Fruit fly (Drosophila melanogaster) whole organism, wandering third instar larva: ENCODE results near the gene CG33346.

ENCODE experiments used
- Dfd ChIP-seq: fragments of >200 bp; optimal IDR thresholded peaks from 2 replicates; lab custom pipeline; 2017; ENCODE audit warnings: missing biosample characterization, missing genetic modification characterization
- Myc ChIP-seq: fragments of >200 bp; optimal IDR thresholded peaks from 2 replicates; lab custom pipeline; 2017
- OdsH ChIP-seq: fragments of 200-800 bp; sonication (Bioruptor generic); optimal IDR thresholded peaks from 2 replicates; lab custom pipeline; 2016; ENCODE audit warnings: missing biosample characterization, mild to moderate bottlenecking, missing genetic modification characterization
- br ChIP-seq: fragments of 200-800 bp; sonication (Bioruptor generic); optimal IDR thresholded peaks from 2 replicates; lab custom pipeline; 2016; ENCODE audit warnings: missing biosample characterization, missing genetic modification characterization
- dl ChIP-seq, 2 experiments: fragments of 175-275, 200-275 bp in 1 of 2; fragments of 200-275 bp in 1 of 2; sonication (Bioruptor generic); optimal IDR thresholded peaks; lab custom pipeline; 2018; ENCODE audit warnings: mild to moderate bottlenecking in 2 of 2, missing biosample characterization in 2 of 2, missing genetic modification characterization in 2 of 2, moderate library complexity in 2 of 2; ENCODE audit not compliant: partially characterized antibody in 2 of 2, insufficient read depth in 1 of 2
- foxo ChIP-seq, 2 experiments: fragments of 200-800 bp; sonication (Bioruptor generic); optimal IDR thresholded peaks; 2 replicates in 1 of 2; 3 replicates in 1 of 2; lab custom pipeline; 2016 to 2017; ENCODE audit warnings: missing biosample characterization in 2 of 2, missing genetic modification characterization in 2 of 2
- fru ChIP-seq: fragments of 200-800 bp; sonication (Bioruptor generic); optimal IDR thresholded peaks from 3 replicates; lab custom pipeline; 2016; ENCODE audit warnings: missing biosample characterization, mild to moderate bottlenecking, missing genetic modification characterization
- h ChIP-seq: fragments of 200-800 bp; sonication (Bioruptor generic); optimal IDR thresholded peaks from 3 replicates; lab custom pipeline; 2016; ENCODE audit warnings: missing biosample characterization, mild to moderate bottlenecking, missing genetic modification characterization
- jim ChIP-seq: fragments of 175-275, 200-325 bp; sonication (Bioruptor generic); optimal IDR thresholded peaks from 2 replicates; lab custom pipeline; 2016; ENCODE audit warnings: missing biosample characterization, mild to moderate bottlenecking, missing genetic modification characterization
- lola ChIP-seq: fragments of >200 bp; optimal IDR thresholded peaks from 2 replicates; lab custom pipeline; 2017; ENCODE audit warnings: missing biosample characterization, missing genetic modification characterization
- pan ChIP-seq: fragments of >200 bp; optimal IDR thresholded peaks from 2 replicates; lab custom pipeline; 2017
- tai ChIP-seq: sonication (Bioruptor generic); optimal IDR thresholded peaks from 2 replicates; lab custom pipeline; 2016; ENCODE audit warnings: missing biosample characterization, missing genetic modification characterization
- usp ChIP-seq: fragments of >200 bp; optimal IDR thresholded peaks from 2 replicates; lab custom pipeline; 2017; ENCODE audit warnings: missing biosample characterization, missing genetic modification characterization
- woc ChIP-seq: sonication (Bioruptor generic); optimal IDR thresholded peaks from 2 replicates; lab custom pipeline; 2016; ENCODE audit warnings: missing biosample characterization, mild to moderate bottlenecking, missing genetic modification characterization

dm6 chr3R:28633746-28634145, 35.3 kb upstream of the CG33346 start:
- peak; percentile 53 for TF ChIP-seq OdsH
- TF ChIP-seq lola, result no peak
- no peak for TF ChIP-seq jim (GFP tag; lab: Kevin White, UChicago)
- TF ChIP-seq dl (GFP tag; optimal IDR thresholded peaks at IDR 0.05; lab: Kevin White, UChicago; ENCODE audit: insufficient read depth in 1 of 2, partially characterized antibody in 2 of 2), result no peak
- TF ChIP-seq h (GFP tag; lab: Kevin White, UChicago), result peak; percentile 59
- peak in 1 of 2 experiments; percentile 62 for TF ChIP-seq foxo (GFP tag; optimal IDR thresholded peaks at IDR 0.05; lab: Kevin White, UChicago)
- no peak for TF ChIP-seq pan (lab: Kevin White, UChicago)
- peak; percentile 36 for TF ChIP-seq woc (GFP tag; lab: Kevin White, UChicago)
- TF ChIP-seq br (GFP tag; lab: Kevin White, UChicago), result peak; percentile 66
- TF ChIP-seq fru (GFP tag; lab: Kevin White, UChicago), result peak; percentile 69
- TF ChIP-seq Myc (lab: Kevin White, UChicago), result no peak
- TF ChIP-seq Dfd (GFP tag; lab: Kevin White, UChicago), result no peak
- peak; percentile 26 for TF ChIP-seq tai (GFP tag; lab: Kevin White, UChicago)
- TF ChIP-seq usp (GFP tag; lab: Kevin White, UChicago), result no peak
